Worm (Caenorhabditis elegans) whole organism, L4 larva: ENCODE measurements around the gene T19C4.24.
A peak's percentile ranks its signal among the peaks of the same experiment; 100 is the strongest.

Source experiments
- D1046.2 ChIP-seq: fragments of 200-800 bp; sonication (Bioruptor generic); IDR thresholded peaks from 2 replicates; pipeline ENCODE4 v1.3.6; 2022; ENCODE audit warnings: missing genetic modification characterization, missing compliant biosample characterization
- F44E2.7 ChIP-seq: fragments of 200-800 bp; sonication (Bioruptor generic); IDR thresholded peaks from 2 replicates; pipeline ENCODE4 v2.1.2; 2022; ENCODE audit warnings: missing genetic modification characterization, missing compliant biosample characterization
- Y5F2A.4 ChIP-seq: fragments of 200-800 bp; sonication (Bioruptor generic); optimal IDR thresholded peaks from 2 replicates; lab custom pipeline; 2018; ENCODE audit warnings: mild to moderate bottlenecking, missing genetic modification characterization, missing compliant biosample characterization
- aha-1 ChIP-seq: fragments of 150-350 bp; peaks from one replicate; lab custom pipeline; 2014; ENCODE audit warnings: missing biosample characterization, missing genetic modification characterization
- aly-2 ChIP-seq: sonication (generic microtip); optimal IDR thresholded peaks from 2 replicates; lab custom pipeline; 2018; ENCODE audit warnings: missing biosample characterization, missing genetic modification characterization
- ama-1 ChIP-seq: fragments of 150-350 bp; optimal IDR thresholded peaks from 2 replicates; lab custom pipeline; 2014; ENCODE audit warnings: inconsistent platforms, mixed read lengths
- arid-1 ChIP-seq: fragments of 200-800 bp; sonication (Bioruptor generic); conservative IDR thresholded peaks from 2 replicates; pipeline ENCODE4 v1.3.6; 2022; ENCODE audit warnings: missing genetic modification reagents, missing genetic modification characterization, missing compliant biosample characterization
- ceh-20 ChIP-seq: fragments of 200-800 bp; sonication (Bioruptor generic); IDR thresholded peaks from 2 replicates; pipeline ENCODE4 v1.3.6; 2022; ENCODE audit warnings: missing genetic modification reagents, missing genetic modification characterization, missing compliant biosample characterization
- daf-12 ChIP-seq: fragments of 150-350 bp; optimal IDR thresholded peaks from 2 replicates; lab custom pipeline; 2014; ENCODE audit warnings: missing biosample characterization, missing genetic modification reagents, missing genetic modification characterization
- daf-16 ChIP-seq, 3 experiments: sonication (generic microtip); optimal IDR thresholded peaks; 2 replicates each; lab custom pipeline; 2016 to 2017; ENCODE audit warnings: missing genetic modification characterization in 3 of 3, missing genetic modification reagents in 3 of 3, mild to moderate bottlenecking in 2 of 3, missing compliant biosample characterization in 2 of 3, missing biosample characterization in 1 of 3, moderate library complexity in 1 of 3
- daf-8 ChIP-seq: fragments of 200-800 bp; sonication (Bioruptor generic); IDR thresholded peaks from 2 replicates; pipeline ENCODE4 v1.3.6; 2022; ENCODE audit warnings: missing genetic modification characterization, missing compliant biosample characterization
- dmd-6 ChIP-seq: fragments of 200-800 bp; sonication (Bioruptor generic); IDR thresholded peaks from 2 replicates; pipeline ENCODE4 v1.3.6; 2022; ENCODE audit warnings: missing genetic modification reagents, missing genetic modification characterization, missing compliant biosample characterization
- dmd-9 ChIP-seq: fragments of 200-800 bp; sonication (Bioruptor generic); IDR thresholded peaks from 2 replicates; pipeline ENCODE4 v1.3.6; 2022; ENCODE audit warnings: missing genetic modification reagents, missing genetic modification characterization, missing compliant biosample characterization
- dve-1 ChIP-seq: sonication (generic microtip); optimal IDR thresholded peaks from 2 replicates; lab custom pipeline; 2017; ENCODE audit warnings: antibody characterized with exemption, mild to moderate bottlenecking, missing genetic modification characterization, missing compliant biosample characterization; ENCODE audit not compliant: insufficient read depth
- egl-43 ChIP-seq: fragments of 200-800 bp; sonication (Bioruptor generic); IDR thresholded peaks from 2 replicates; pipeline ENCODE4 v1.3.6; 2022; ENCODE audit warnings: missing genetic modification reagents, missing genetic modification characterization, missing compliant biosample characterization
- fkh-10 ChIP-seq: fragments of 150-350 bp; optimal IDR thresholded peaks from 2 replicates; lab custom pipeline; 2014; ENCODE audit warnings: missing biosample characterization, missing genetic modification reagents, missing genetic modification characterization
- hlh-11 ChIP-seq: fragments of 200-800 bp; sonication (Bioruptor generic); optimal IDR thresholded peaks from 2 replicates; lab custom pipeline; 2018; ENCODE audit warnings: mild to moderate bottlenecking, missing genetic modification characterization, missing compliant biosample characterization
- hlh-30 ChIP-seq: sonication (generic microtip); optimal IDR thresholded peaks from 2 replicates; lab custom pipeline; 2017; ENCODE audit warnings: antibody characterized with exemption, mild to moderate bottlenecking, missing genetic modification characterization, missing compliant biosample characterization; ENCODE audit not compliant: insufficient read depth
- jun-1 ChIP-seq: fragments of 150-350 bp; optimal IDR thresholded peaks from 2 replicates; lab custom pipeline; 2014; ENCODE audit warnings: missing biosample characterization, missing genetic modification reagents, missing genetic modification characterization
- lin-15B ChIP-seq: fragments of 150-350 bp; sonication (generic microtip); optimal IDR thresholded peaks from 3 replicates; lab custom pipeline; 2014; ENCODE audit warnings: missing biosample characterization, missing genetic modification characterization
- lin-38 ChIP-seq: fragments of 200-800 bp; sonication (Bioruptor generic); IDR thresholded peaks from 2 replicates; pipeline ENCODE4 v1.3.6; 2022; ENCODE audit warnings: missing genetic modification reagents, missing genetic modification characterization, missing compliant biosample characterization
- lin-39 ChIP-seq: fragments of 150-350 bp; optimal IDR thresholded peaks from 2 replicates; lab custom pipeline; 2014; ENCODE audit warnings: missing biosample characterization, missing genetic modification reagents, missing genetic modification characterization
- mdl-1 ChIP-seq, 2 experiments: fragments of 150-350 bp in 1 of 2; sonication (generic microtip) in 1 of 2; optimal IDR thresholded peaks; 2 replicates each; lab custom pipeline; 2014 to 2017; ENCODE audit warnings: missing biosample characterization in 2 of 2, missing genetic modification characterization in 2 of 2
- mep-1 ChIP-seq: fragments of 150-350 bp; sonication (generic microtip); optimal IDR thresholded peaks from 3 replicates; lab custom pipeline; 2014; ENCODE audit warnings: missing biosample characterization, missing genetic modification characterization
- mxl-3 ChIP-seq: fragments of 200-800 bp; sonication (Bioruptor generic); optimal IDR thresholded peaks from 2 replicates; lab custom pipeline; 2018; ENCODE audit warnings: mild to moderate bottlenecking, missing genetic modification characterization, missing compliant biosample characterization
- nhr-102 ChIP-seq: sonication (generic microtip); optimal IDR thresholded peaks from 2 replicates; lab custom pipeline; 2016; ENCODE audit warnings: mild to moderate bottlenecking, missing genetic modification characterization, moderate library complexity, missing compliant biosample characterization
- nhr-11 ChIP-seq: fragments of 150-350 bp; optimal IDR thresholded peaks from 2 replicates; lab custom pipeline; 2014; ENCODE audit warnings: missing biosample characterization, missing genetic modification characterization
- nhr-111 ChIP-seq: fragments of 200-800 bp; sonication (Bioruptor generic); optimal IDR thresholded peaks from 2 replicates; lab custom pipeline; 2018; ENCODE audit warnings: mild to moderate bottlenecking, missing genetic modification characterization, missing compliant biosample characterization
- nhr-28 ChIP-seq: fragments of 150-350 bp; optimal IDR thresholded peaks from 2 replicates; lab custom pipeline; 2014; ENCODE audit warnings: missing biosample characterization, missing genetic modification characterization
- nhr-77 ChIP-seq: fragments of 150-350 bp; optimal IDR thresholded peaks from 2 replicates; lab custom pipeline; 2014; ENCODE audit warnings: missing biosample characterization, missing genetic modification characterization
- pha-4 ChIP-seq, 2 experiments: fragments of 150-350 bp in 1 of 2; fragments of 200-800 bp in 1 of 2; sonication (Bioruptor generic) in 1 of 2; IDR thresholded peaks in 1 of 2; optimal IDR thresholded peaks in 1 of 2; 2 replicates each; pipeline versions ENCODE4 v1.3.6 to Lab custom; 2014 to 2022; ENCODE audit warnings: missing genetic modification characterization in 2 of 2, missing genetic modification reagents in 2 of 2, missing biosample characterization in 1 of 2, missing compliant biosample characterization in 1 of 2
- php-3 ChIP-seq: fragments of 200-800 bp; sonication (Bioruptor generic); IDR thresholded peaks from 2 replicates; pipeline ENCODE4 v1.3.6; 2022; ENCODE audit warnings: missing genetic modification reagents, missing genetic modification characterization, missing compliant biosample characterization
- saeg-2 ChIP-seq: fragments of 200-800 bp; sonication (Bioruptor generic); IDR thresholded peaks from 2 replicates; pipeline ENCODE4 v1.3.6; 2022; ENCODE audit warnings: missing genetic modification reagents, missing genetic modification characterization, missing compliant biosample characterization
- set-16 ChIP-seq: fragments of 200-800 bp; sonication (Bioruptor generic); IDR thresholded peaks from 2 replicates; pipeline ENCODE4 v1.3.6; 2022; ENCODE audit warnings: missing genetic modification reagents, missing genetic modification characterization, missing compliant biosample characterization
- unc-130 ChIP-seq: sonication (generic microtip); optimal IDR thresholded peaks from 2 replicates; lab custom pipeline; 2016; ENCODE audit warnings: missing genetic modification reagents, missing genetic modification characterization, missing compliant biosample characterization
- zag-1 ChIP-seq: fragments of 150-350 bp; optimal IDR thresholded peaks from 2 replicates; lab custom pipeline; 2014; ENCODE audit warnings: missing biosample characterization, missing genetic modification characterization
- zfp-3 ChIP-seq: fragments of 200-800 bp; sonication (Bioruptor generic); conservative IDR thresholded peaks from 2 replicates; pipeline ENCODE4 v1.3.6; 2022; ENCODE audit warnings: missing genetic modification reagents, missing genetic modification characterization, missing compliant biosample characterization

T19C4.24 gene

ce11 chrV:11140326-11140725 is 6.5 kb downstream of the T19C4.24 start:
- TF ChIP-seq hlh-11 (tag; lab: Kevin White, UChicago): peak; percentile 62
- no peak for TF ChIP-seq daf-16 (GFP tag; optimal IDR thresholded peaks at IDR 0.05; lab: Kevin White, UChicago)
- peak; percentile 40 for TF ChIP-seq daf-16 (tag; optimal IDR thresholded peaks at IDR 0.05; lab: Kevin White, UChicago)
- TF ChIP-seq daf-12 (tag; lab: Kevin White, UChicago): no peak
- TF ChIP-seq hlh-30 (tag; lab: Kevin White, UChicago): peak; percentile 21
- TF ChIP-seq unc-130 (GFP tag; lab: Kevin White, UChicago): no peak
- no peak for TF ChIP-seq lin-15B
- TF ChIP-seq set-16 (GFP tag; lab: Robert Waterston, UW): no peak
- peak; percentile 20 for TF ChIP-seq nhr-11
- TF ChIP-seq zag-1 (tag; lab: Kevin White, UChicago): no peak
- peak; percentile 12 for TF ChIP-seq dve-1 (tag; lab: Kevin White, UChicago)
- no peak for TF ChIP-seq F44E2.7 (GFP tag; lab: Robert Waterston, UW)
- TF ChIP-seq aly-2 (tag; lab: Kevin White, UChicago): no peak
- 0 out of 2 replicates have a peak, but pooled peaks have one; percentile 13 for TF ChIP-seq dmd-6 (GFP tag; lab: Robert Waterston, UW)
- TF ChIP-seq nhr-28: peak; percentile 26
- TF ChIP-seq aha-1: peak; percentile 73
- TF ChIP-seq php-3 (GFP tag; lab: Robert Waterston, UW): no peak
- TF ChIP-seq Y5F2A.4 (GFP tag; lab: Kevin White, UChicago): no peak
- peak; percentile 23 for TF ChIP-seq mep-1
- peak in 1 of 2 experiments; percentile 48 for TF ChIP-seq mdl-1 (tag; optimal IDR thresholded peaks at IDR 0.05; lab: Kevin White, UChicago)
- peak; percentile 47 for TF ChIP-seq mxl-3 (GFP tag; lab: Kevin White, UChicago)
- TF ChIP-seq jun-1 (tag; lab: Kevin White, UChicago): no peak
- TF ChIP-seq arid-1 (GFP tag; lab: Robert Waterston, UW): no peak
- TF ChIP-seq nhr-111 (GFP tag; lab: Kevin White, UChicago): no peak

ce11 chrV:11134296-11134695 is 12.5 kb downstream of the T19C4.24 start, which contains the start of gene glb-3:
glb-3 (plus strand) TSS chrV:11134596.
- TF ChIP-seq daf-8 (no peak), dmd-9 (GFP tag; lab: Robert Waterston, UW) (no peak), saeg-2 (no peak), ceh-20 (GFP tag; lab: Robert Waterston, UW) (no peak), jun-1 (tag; lab: Kevin White, UChicago) (no peak), daf-16 (GFP tag; optimal IDR thresholded peaks at IDR 0.05; lab: Kevin White, UChicago) (no peak), daf-16 (tag; optimal IDR thresholded peaks at IDR 0.05; lab: Kevin White, UChicago) (no peak), D1046.2 (GFP tag; lab: Robert Waterston, UW) (no peak), zfp-3 (GFP tag; lab: Robert Waterston, UW) (no peak), nhr-77 (tag; lab: Kevin White, UChicago) (no peak), unc-130 (GFP tag; lab: Kevin White, UChicago) (no peak), mep-1 (no peak)

ce11 chrV:11133516-11133915 is 13.3 kb downstream of the T19C4.24 start:
- no peak for TF ChIP-seq nhr-102 (tag; lab: Kevin White, UChicago)
- TF ChIP-seq ama-1 (lab: Kevin White, UChicago): no peak
- TF ChIP-seq egl-43: no peak
- TF ChIP-seq D1046.2 (GFP tag; lab: Robert Waterston, UW): no peak
- no peak for TF ChIP-seq pha-4 (GFP tag; IDR thresholded peaks at IDR 0.05; lab: Robert Waterston, UW)
- TF ChIP-seq pha-4 (tag; optimal IDR thresholded peaks at IDR 0.05; lab: Kevin White, UChicago): no peak
- TF ChIP-seq lin-39 (tag; lab: Kevin White, UChicago): no peak
- no peak for TF ChIP-seq fkh-10 (GFP tag; lab: Kevin White, UChicago)
- no peak for TF ChIP-seq daf-8
- TF ChIP-seq lin-38 (GFP tag; lab: Robert Waterston, UW): no peak
